Worm (Caenorhabditis elegans): ENCODE measurements around the gene T04A8.8.

Gene T04A8.8

ce11 chrIII:4677466-4677865, 16.3 kb upstream of the T04A8.8 start, which contains the start of gene srg-10:
Gene srg-10 (plus strand): TSS chrIII:4677766.
- TF ChIP-seq lin-13 (GFP tag; optimal IDR thresholded peaks at IDR 0.05) (no peak), nhr-25 (tag; optimal IDR thresholded peaks at IDR 0.05; ENCODE audit: borderline replicate concordance, insufficient read depth) (no peak), dmd-6 (GFP tag; IDR thresholded peaks at IDR 0.05) (no peak)

- TF ChIP-seq aha-1 (tag) (peak; percentile 97), unc-62 (GFP tag; optimal IDR thresholded peaks at IDR 0.05 in 1 of 2) (no peak), unc-62 (tag; optimal IDR thresholded peaks at IDR 0.05) (no peak)
These were observed 13.8 kb upstream of the T04A8.8 start, which contains the start of gene srg-11 for ce11 chrIII:4679963-4680484. Gene srg-11 (plus strand): TSS chrIII:4680013.

- TF ChIP-seq hif-1 (tag; optimal IDR thresholded peaks at IDR 0.05) (peak in 1 of 2 experiments; percentile 15), nhr-11 (tag; optimal IDR thresholded peaks at IDR 0.05) (peak; percentile 50), zfp-3 (GFP tag; conservative IDR thresholded peaks at IDR 0.05) (no peak), tra-1 (GFP tag; IDR thresholded peaks at IDR 0.05) (no peak), madf-5 (GFP tag; IDR thresholded peaks at IDR 0.05) (no peak), nhr-111 (GFP tag; optimal IDR thresholded peaks at IDR 0.05) (no peak), dmd-8 (GFP tag; IDR thresholded peaks at IDR 0.05) (no peak), nhr-48 (tag; optimal IDR thresholded peaks at IDR 0.05) (no peak), jun-1 (tag; optimal IDR thresholded peaks at IDR 0.05) (no peak), ces-1 (GFP tag; optimal IDR thresholded peaks at IDR 0.05) (no peak), dmd-6 (GFP tag; IDR thresholded peaks at IDR 0.05) (no peak), daf-16 (GFP tag; optimal IDR thresholded peaks at IDR 0.05) (peak in 1 of 2 experiments; percentile 87), daf-16 (tag; optimal IDR thresholded peaks at IDR 0.05) (no peak), ztf-11 (tag; optimal IDR thresholded peaks at IDR 0.05) (no peak), fkh-10 (GFP tag; optimal IDR thresholded peaks at IDR 0.05) (no peak), unc-62 (GFP tag; optimal IDR thresholded peaks at IDR 0.05 in 1 of 2) (peak in 1 of 2 experiments; percentile 42), unc-62 (tag; optimal IDR thresholded peaks at IDR 0.05) (no peak), nhr-76 (tag; optimal IDR thresholded peaks at IDR 0.05) (no peak)
These were observed 6.7 kb upstream of the T04A8.8 start for ce11 chrIII:4687134-4687533.

- TF ChIP-seq ZK546.5 (tag; optimal IDR thresholded peaks at IDR 0.05) (no peak), nhr-77 (tag; optimal IDR thresholded peaks at IDR 0.05) (no peak), snpc-1.2 (GFP tag; IDR thresholded peaks at IDR 0.05) (no peak), jun-1 (tag; optimal IDR thresholded peaks at IDR 0.05) (no peak), lin-1 (GFP tag; IDR thresholded peaks at IDR 0.05) (no peak), hlh-30 (tag; optimal IDR thresholded peaks at IDR 0.05; ENCODE audit: insufficient read depth) (no peak), daf-19 (GFP tag; conservative IDR thresholded peaks at IDR 0.05) (no peak), F44E2.7 (GFP tag; IDR thresholded peaks at IDR 0.05) (no peak), nhr-76 (tag; optimal IDR thresholded peaks at IDR 0.05) (no peak), nhr-10 (tag; optimal IDR thresholded peaks at IDR 0.05) (no peak), lir-3 (tag; optimal IDR thresholded peaks at IDR 0.05) (no peak), madf-9 (GFP tag; conservative IDR thresholded peaks at IDR 0.05) (no peak), unc-62 (GFP tag; optimal IDR thresholded peaks at IDR 0.05 in 1 of 2) (no peak), unc-62 (tag; optimal IDR thresholded peaks at IDR 0.05) (no peak), Y75B8A.6 (GFP tag; IDR thresholded peaks at IDR 0.05) (no peak), dve-1 (tag; optimal IDR thresholded peaks at IDR 0.05; ENCODE audit: insufficient read depth) (no peak)
These were observed 5.4 kb upstream of the T04A8.8 start, which contains the start of gene tag-243 for ce11 chrIII:4688356-4688755. Gene tag-243 (minus strand): TSS chrIII:4688456.

- TF ChIP-seq madf-5 (GFP tag; IDR thresholded peaks at IDR 0.05) (no peak), aha-1 (tag) (peak; percentile 75), ceh-32 (tag; optimal IDR thresholded peaks at IDR 0.05; ENCODE audit: poor library complexity) (no peak), php-3 (GFP tag; IDR thresholded peaks at IDR 0.05) (0 out of 2 replicates have a peak, but pooled peaks have one; percentile 14), gei-8 (GFP tag; optimal IDR thresholded peaks at IDR 0.05) (no peak), ctbp-1 (GFP tag; IDR thresholded peaks at IDR 0.05) (no peak), daf-16 (GFP tag; optimal IDR thresholded peaks at IDR 0.05) (no peak), daf-16 (tag; optimal IDR thresholded peaks at IDR 0.05) (peak; percentile 73), lin-15B (tag; optimal IDR thresholded peaks at IDR 0.05) (no peak)
These were observed 4.8 kb upstream of the T04A8.8 start, which contains the start of gene ppat-1 for ce11 chrIII:4688965-4689364. Gene ppat-1 (plus strand): TSS chrIII:4689280.
